Worm (Caenorhabditis elegans) whole organism, L2 larva: Measurements from ENCODE around the gene T23B7.3.

ENCODE experiments used
- gmeb-1 ChIP-seq: fragments of 150-350 bp; optimal IDR thresholded peaks from 2 replicates; lab custom pipeline; 2014; ENCODE audit warnings: missing biosample characterization, missing genetic modification characterization
- lin-39 ChIP-seq: fragments of 150-350 bp; optimal IDR thresholded peaks from 2 replicates; lab custom pipeline; 2014; ENCODE audit warnings: missing biosample characterization, missing genetic modification reagents, missing genetic modification characterization
- nhr-11 ChIP-seq: fragments of 150-350 bp; optimal IDR thresholded peaks from 2 replicates; lab custom pipeline; 2014; ENCODE audit warnings: missing biosample characterization, missing genetic modification characterization
- unc-62 ChIP-seq: fragments of 150-350 bp; optimal IDR thresholded peaks from 2 replicates; lab custom pipeline; 2014; ENCODE audit warnings: missing biosample characterization, missing genetic modification reagents, missing genetic modification characterization
- ztf-11 ChIP-seq: sonication (generic microtip); optimal IDR thresholded peaks from 2 replicates; lab custom pipeline; 2017; ENCODE audit warnings: missing biosample characterization, missing genetic modification characterization
- ztf-4 ChIP-seq: fragments of 150-350 bp; optimal IDR thresholded peaks from 2 replicates; lab custom pipeline; 2014; ENCODE audit warnings: missing biosample characterization, missing genetic modification characterization

ce11 chrII:4811986-4812385 is 38.0 kb upstream of the T23B7.3 start, which contains the start of gene rig-6:
- no peak for TF ChIP-seq gmeb-1 (tag; lab: Kevin White, UChicago)
- no peak for TF ChIP-seq ztf-11 (tag; lab: Kevin White, UChicago)
- TF ChIP-seq lin-39: no peak
- no peak for TF ChIP-seq ztf-4
- no peak for TF ChIP-seq unc-62 (GFP tag; lab: Kevin White, UChicago)
- TF ChIP-seq nhr-11 (tag; lab: Kevin White, UChicago): no peak
